Worm (Caenorhabditis elegans): ENCODE data around the gene gba-4.
"Not testable (repeated sequence)": the region's sequence is repeated elsewhere in the genome, so short reads cannot be mapped to it uniquely, and the experiment has no call there.

- TF ChIP-seq C06A6.2 (GFP tag; conservative IDR thresholded peaks at IDR 0.05); let-526 (GFP tag; IDR thresholded peaks at IDR 0.05); snpc-3.4 (tag; optimal IDR thresholded peaks at IDR 0.05); C17E4.6 (GFP tag; IDR thresholded peaks at IDR 0.05); die-1 (tag; optimal IDR thresholded peaks at IDR 0.05); Y56A3A.18 (GFP tag; IDR thresholded peaks at IDR 0.05): not testable (repeated sequence)
Observed at ce11 chrIV:5316223-5316622, 34.5 kb downstream of the gba-4 start, which contains the start of gene msp-65.

Data from whole organism, young adult.